Worm (Caenorhabditis elegans) whole organism, L3 larva: ENCODE measurements around the gene tre-4.
"Not testable (repeated sequence)": the region's sequence is repeated elsewhere in the genome, so short reads cannot be mapped to it uniquely, and the experiment has no call there.

Experiments used
- R02D3.7 ChIP-seq: fragments of 150-350 bp; optimal IDR thresholded peaks from 2 replicates; lab custom pipeline; 2014; ENCODE audit warnings: missing biosample characterization, missing genetic modification characterization
- aly-2 ChIP-seq: fragments of 150-350 bp; optimal IDR thresholded peaks from 2 replicates; lab custom pipeline; 2014; ENCODE audit warnings: missing biosample characterization, missing genetic modification characterization
- ama-1 ChIP-seq: fragments of 150-350 bp; optimal IDR thresholded peaks from 2 replicates; lab custom pipeline; 2018
- ceh-9 ChIP-seq: sonication (generic microtip); optimal IDR thresholded peaks from 2 replicates; lab custom pipeline; 2018; ENCODE audit warnings: missing biosample characterization, missing genetic modification characterization
- egl-27 ChIP-seq: sonication (generic microtip); optimal IDR thresholded peaks from 4 replicates; lab custom pipeline; 2017; ENCODE audit warnings: missing biosample characterization, missing genetic modification reagents, missing genetic modification characterization
- fkh-10 ChIP-seq: sonication (generic microtip); optimal IDR thresholded peaks from 2 replicates; lab custom pipeline; 2017; ENCODE audit warnings: missing biosample characterization, missing genetic modification reagents, missing genetic modification characterization
- lin-15B ChIP-seq: fragments of 150-350 bp; optimal IDR thresholded peaks from 2 replicates; lab custom pipeline; 2014; ENCODE audit warnings: missing biosample characterization, missing genetic modification characterization
- lin-39 ChIP-seq: fragments of 150-350 bp; optimal IDR thresholded peaks from 2 replicates; lab custom pipeline; 2018; ENCODE audit warnings: missing biosample characterization, missing genetic modification reagents, missing genetic modification characterization
- nfya-1 ChIP-seq: sonication (generic microtip); optimal IDR thresholded peaks from 2 replicates; lab custom pipeline; 2017; ENCODE audit warnings: missing genetic modification characterization, mild to moderate bottlenecking, missing compliant biosample characterization, antibody characterized with exemption, moderate library complexity; ENCODE audit not compliant: insufficient read depth
- nhr-11 ChIP-seq: fragments of 150-350 bp; optimal IDR thresholded peaks from 2 replicates; lab custom pipeline; 2014; ENCODE audit warnings: missing biosample characterization, missing genetic modification characterization
- nhr-237 ChIP-seq: fragments of 150-350 bp; optimal IDR thresholded peaks from 2 replicates; lab custom pipeline; 2014; ENCODE audit warnings: missing biosample characterization, missing genetic modification characterization
- nhr-25 ChIP-seq: sonication (generic microtip); optimal IDR thresholded peaks from 2 replicates; lab custom pipeline; 2017; ENCODE audit warnings: missing biosample characterization, missing genetic modification characterization
- unc-62 ChIP-seq: fragments of 150-350 bp; sonication (generic microtip); optimal IDR thresholded peaks from 4 replicates; lab custom pipeline; 2014; ENCODE audit warnings: missing biosample characterization, missing genetic modification reagents, missing genetic modification characterization

ce11 chrX:13448665-13449099 lies 23.3 kb upstream of the tre-4 start:
- peak; percentile 2 for TF ChIP-seq lin-15B (tag; lab: Kevin White, UChicago)
- TF ChIP-seq aly-2 (tag; lab: Kevin White, UChicago); nhr-237 (tag; lab: Kevin White, UChicago); ama-1; nhr-11 (tag; lab: Kevin White, UChicago); unc-62; fkh-10 (GFP tag; lab: Kevin White, UChicago); ceh-9; egl-27; R02D3.7: not testable (repeated sequence)
- peak; percentile 67 for TF ChIP-seq nfya-1
- TF ChIP-seq lin-39 = peak; percentile 11
- TF ChIP-seq nhr-25 (tag; lab: Kevin White, UChicago) = peak; percentile 11
